Worm (Caenorhabditis elegans): ENCODE measurements around the gene srap-1.

DNA sequence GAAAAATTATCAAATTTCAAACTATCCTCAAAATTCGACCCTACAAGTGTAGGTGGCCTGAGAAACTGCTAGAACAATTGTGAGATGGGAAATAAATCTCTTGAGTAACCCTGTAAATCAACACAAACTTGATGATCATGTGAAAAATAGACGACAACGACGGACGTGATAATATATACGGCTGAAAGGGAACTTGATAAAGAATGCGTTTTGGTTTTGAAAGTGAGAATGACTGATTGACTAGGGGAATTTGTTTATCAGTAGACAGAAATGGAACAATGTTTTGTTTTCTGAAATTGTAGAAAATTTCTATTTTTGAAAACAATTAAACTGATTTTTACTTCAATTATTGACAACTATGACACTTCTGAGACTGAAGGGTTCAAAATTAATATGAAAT lies 9.5 kb upstream of the srap-1 start:
- TF ChIP-seq fos-1 (tag; optimal IDR thresholded peaks at IDR 0.05) = no peak
- no peak for TF ChIP-seq fkh-10 (GFP tag; optimal IDR thresholded peaks at IDR 0.05)
- no peak for TF ChIP-seq ztf-4 (tag; optimal IDR thresholded peaks at IDR 0.05)
- no peak for TF ChIP-seq sup-37 (GFP tag; optimal IDR thresholded peaks at IDR 0.05)
- TF ChIP-seq nhr-76 (tag; optimal IDR thresholded peaks at IDR 0.05) = no peak
- no peak for TF ChIP-seq nhr-90 (tag; optimal IDR thresholded peaks at IDR 0.05; ENCODE audit: poor library complexity)
- TF ChIP-seq lsy-2 (tag; optimal IDR thresholded peaks at IDR 0.05) = no peak
- TF ChIP-seq mep-1 (tag; optimal IDR thresholded peaks at IDR 0.05) = no peak
- TF ChIP-seq nhr-77 (tag; optimal IDR thresholded peaks at IDR 0.05) = no peak
- no peak for TF ChIP-seq ama-1 (optimal IDR thresholded peaks at IDR 0.05)
- TF ChIP-seq hlh-17 (GFP tag; optimal IDR thresholded peaks at IDR 0.05; ENCODE audit: borderline replicate concordance) = no peak
- TF ChIP-seq snpc-4 (tag; optimal IDR thresholded peaks at IDR 0.05) = no peak
- TF ChIP-seq pqm-1 (tag; optimal IDR thresholded peaks at IDR 0.05) = no peak
